Fruit fly (Drosophila melanogaster) whole organism, embryonic: ENCODE results near the gene rho-5.

ENCODE experiments used
- Ada2b ChIP-seq: fragments of 200-800 bp; sonication (Bioruptor generic); IDR thresholded peaks from 2 replicates; pipeline ENCODE4 v1.3.6; 2022; ENCODE audit warnings: missing biosample characterization, missing genetic modification characterization
- Blimp-1 ChIP-seq: fragments of 200-800 bp; sonication (Bioruptor generic); optimal IDR thresholded peaks from 3 replicates; lab custom pipeline; 2018; ENCODE audit warnings: missing biosample characterization, missing genetic modification characterization, mild to moderate bottlenecking, moderate library complexity, missing genetic modification reagents
- CG10209 ChIP-seq: fragments of 200-800 bp; sonication (Bioruptor generic); optimal IDR thresholded peaks from 3 replicates; lab custom pipeline; 2017; ENCODE audit warnings: missing biosample characterization, mild to moderate bottlenecking, missing genetic modification characterization, missing genetic modification reagents
- CG11504 ChIP-seq: fragments of 200-800 bp; sonication (Bioruptor generic); optimal IDR thresholded peaks from 3 replicates; lab custom pipeline; 2019; ENCODE audit warnings: missing biosample characterization, mild to moderate bottlenecking, missing genetic modification characterization, moderate library complexity
- CG11723 ChIP-seq: fragments of 200-800 bp; sonication (Bioruptor generic); optimal IDR thresholded peaks from 2 replicates; lab custom pipeline; 2017; ENCODE audit warnings: missing biosample characterization, mild to moderate bottlenecking, missing genetic modification characterization
- CG14014 ChIP-seq: fragments of 200-800 bp; sonication (Bioruptor generic); IDR thresholded peaks from 2 replicates; pipeline ENCODE4 v1.3.6; 2022; ENCODE audit warnings: missing biosample characterization, missing genetic modification characterization
- CG15073 ChIP-seq: fragments of 200-800 bp; sonication (Bioruptor generic); optimal IDR thresholded peaks from 2 replicates; lab custom pipeline; 2016; ENCODE audit warnings: missing biosample characterization, missing genetic modification characterization
- CG1529 ChIP-seq: fragments of 200-800 bp; sonication (Bioruptor generic); optimal IDR thresholded peaks from 3 replicates; lab custom pipeline; 2018; ENCODE audit warnings: missing biosample characterization, missing genetic modification characterization
- CG15514 ChIP-seq: fragments of 200-800 bp; sonication (Bioruptor generic); optimal IDR thresholded peaks from 3 replicates; lab custom pipeline; 2017; ENCODE audit warnings: missing biosample characterization, missing genetic modification characterization, mild to moderate bottlenecking, moderate library complexity, missing genetic modification reagents
- CG16815 ChIP-seq: fragments of 200-800 bp; sonication (Bioruptor generic); optimal IDR thresholded peaks from 3 replicates; lab custom pipeline; 2017; ENCODE audit warnings: missing biosample characterization, mild to moderate bottlenecking, missing genetic modification characterization
- CG17359 ChIP-seq: fragments of 200-800 bp; sonication (Bioruptor generic); optimal IDR thresholded peaks from 3 replicates; lab custom pipeline; 2018; ENCODE audit warnings: missing biosample characterization, mild to moderate bottlenecking, missing genetic modification characterization, moderate library complexity
- CG18764 ChIP-seq: fragments of 200-800 bp; sonication (Bioruptor generic); optimal IDR thresholded peaks from 3 replicates; lab custom pipeline; 2016; ENCODE audit warnings: missing biosample characterization, missing genetic modification characterization
- CG32767 ChIP-seq: fragments of 200-800 bp; sonication (Bioruptor generic); IDR thresholded peaks from 2 replicates; pipeline ENCODE4 v1.3.6; 2022; ENCODE audit warnings: missing biosample characterization, missing genetic modification characterization
- CG3281 ChIP-seq: fragments of 200-800 bp; sonication (Bioruptor generic); optimal IDR thresholded peaks from 3 replicates; lab custom pipeline; 2017; ENCODE audit warnings: missing biosample characterization, mild to moderate bottlenecking, missing genetic modification characterization
- CG34422 ChIP-seq: fragments of 200-800 bp; sonication (Bioruptor generic); IDR thresholded peaks from 3 replicates; pipeline ENCODE4 v1.3.6; 2022; ENCODE audit warnings: missing biosample characterization, missing genetic modification characterization
- CG6254 ChIP-seq: fragments of 200-800 bp; sonication (Bioruptor generic); optimal IDR thresholded peaks from 3 replicates; lab custom pipeline; 2017; ENCODE audit warnings: mild to moderate bottlenecking, missing biosample characterization, missing genetic modification reagents, missing genetic modification characterization
- CG6813 ChIP-seq: fragments of 200-800 bp; sonication (Bioruptor generic); optimal IDR thresholded peaks from 2 replicates; lab custom pipeline; 2017; ENCODE audit warnings: missing biosample characterization, missing genetic modification characterization, mild to moderate bottlenecking, moderate library complexity, missing genetic modification reagents
- CG9437 ChIP-seq: fragments of 200-800 bp; sonication (Bioruptor generic); optimal IDR thresholded peaks from 2 replicates; lab custom pipeline; 2018; ENCODE audit warnings: missing biosample characterization, mild to moderate bottlenecking, missing genetic modification characterization
- CG9727 ChIP-seq: fragments of 200-800 bp; sonication (Bioruptor generic); optimal IDR thresholded peaks from 3 replicates; lab custom pipeline; 2017; ENCODE audit warnings: missing biosample characterization, mild to moderate bottlenecking, missing genetic modification characterization
- Dek ChIP-seq: fragments of 200-800 bp; sonication (Bioruptor generic); optimal IDR thresholded peaks from 3 replicates; lab custom pipeline; 2019; ENCODE audit warnings: missing biosample characterization, mild to moderate bottlenecking, missing genetic modification characterization, moderate library complexity
- Doc3 ChIP-seq: fragments of 200-800 bp; sonication (Bioruptor generic); IDR thresholded peaks from 3 replicates; pipeline ENCODE4 v1.3.6; 2022; ENCODE audit warnings: missing biosample characterization, missing genetic modification characterization; ENCODE audit not compliant: partially characterized antibody
- Ets97D ChIP-seq: fragments of 200-800 bp; sonication (Bioruptor generic); optimal IDR thresholded peaks from 3 replicates; lab custom pipeline; 2016; ENCODE audit warnings: missing biosample characterization, missing genetic modification characterization
- H15 ChIP-seq: fragments of 200-800 bp; sonication (Bioruptor generic); IDR thresholded peaks from 3 replicates; pipeline ENCODE4 v1.3.6; 2022; ENCODE audit warnings: missing biosample characterization, missing genetic modification characterization
- HmgD ChIP-seq: fragments of 200-800 bp; sonication (Bioruptor generic); optimal IDR thresholded peaks from 3 replicates; lab custom pipeline; 2016; ENCODE audit warnings: missing biosample characterization, missing genetic modification characterization
- Hmx ChIP-seq: fragments of 200-800 bp; sonication (Bioruptor generic); optimal IDR thresholded peaks from 2 replicates; lab custom pipeline; 2016; ENCODE audit warnings: missing biosample characterization, missing genetic modification characterization
- Max ChIP-seq: fragments of 200-800 bp; sonication (Bioruptor generic); optimal IDR thresholded peaks from 2 replicates; lab custom pipeline; 2016; ENCODE audit warnings: missing biosample characterization, mild to moderate bottlenecking, missing genetic modification characterization
- NC2β ChIP-seq: fragments of 200-800 bp; sonication (Bioruptor generic); optimal IDR thresholded peaks from 2 replicates; lab custom pipeline; 2016; ENCODE audit warnings: missing biosample characterization, missing genetic modification characterization
- NFAT ChIP-seq: fragments of 200-800 bp; sonication (Bioruptor generic); IDR thresholded peaks from 2 replicates; pipeline ENCODE4 v1.3.6; 2022; ENCODE audit warnings: missing biosample characterization, missing genetic modification characterization
- Rx ChIP-seq: fragments of 200-800 bp; sonication (Bioruptor generic); IDR thresholded peaks from 2 replicates; pipeline ENCODE4 v1.3.6; 2022; ENCODE audit warnings: missing biosample characterization, missing genetic modification characterization
- Sox100B ChIP-seq: fragments of 200-800 bp; sonication (Bioruptor generic); optimal IDR thresholded peaks from 3 replicates; lab custom pipeline; 2018; ENCODE audit warnings: missing biosample characterization, mild to moderate bottlenecking, missing genetic modification characterization
- Trl ChIP-seq, 3 experiments: fragments of >200 bp in 2 of 3; fragments of 200-800 bp in 1 of 3; sonication (Bioruptor generic) in 1 of 3; optimal IDR thresholded peaks; 2 replicates in 1 of 3; 3 replicates in 2 of 3; lab custom pipeline; 2016 to 2017; ENCODE audit warnings: missing biosample characterization in 1 of 3, missing genetic modification characterization in 1 of 3
- bab2 ChIP-seq: fragments of 200-800 bp; sonication (Bioruptor generic); optimal IDR thresholded peaks from 2 replicates; lab custom pipeline; 2016; ENCODE audit warnings: missing biosample characterization, missing genetic modification characterization
- br ChIP-seq: fragments of >200 bp; optimal IDR thresholded peaks from 2 replicates; lab custom pipeline; 2017
- cato ChIP-seq: fragments of 200-800 bp; sonication (Bioruptor generic); optimal IDR thresholded peaks from 2 replicates; lab custom pipeline; 2016; ENCODE audit warnings: missing biosample characterization, missing genetic modification characterization, borderline replicate concordance
- ci ChIP-seq: fragments of 200-800 bp; sonication (Bioruptor generic); IDR thresholded peaks from 3 replicates; pipeline ENCODE4 v1.3.6; 2022; ENCODE audit warnings: missing biosample characterization, missing genetic modification characterization
- corto ChIP-seq: fragments of 200-800 bp; sonication (Bioruptor generic); optimal IDR thresholded peaks from 2 replicates; lab custom pipeline; 2016; ENCODE audit warnings: missing biosample characterization, mild to moderate bottlenecking, missing genetic modification characterization, moderate library complexity
- crol ChIP-seq: fragments of 200-800 bp; sonication (Bioruptor generic); IDR thresholded peaks from 2 replicates; pipeline ENCODE4 v1.3.6; 2022; ENCODE audit warnings: missing biosample characterization, missing genetic modification characterization
- dmrt99B ChIP-seq: fragments of 200-800 bp; sonication (Bioruptor generic); optimal IDR thresholded peaks from 2 replicates; lab custom pipeline; 2018; ENCODE audit warnings: missing biosample characterization, mild to moderate bottlenecking, missing genetic modification characterization, moderate library complexity
- ems ChIP-seq: fragments of 200-800 bp; sonication (Bioruptor generic); optimal IDR thresholded peaks from 3 replicates; lab custom pipeline; 2016; ENCODE audit warnings: missing biosample characterization, missing genetic modification characterization
- fd64A ChIP-seq: fragments of 200-800 bp; sonication (Bioruptor generic); optimal IDR thresholded peaks from 3 replicates; lab custom pipeline; 2018; ENCODE audit warnings: missing biosample characterization, mild to moderate bottlenecking, missing genetic modification characterization
- grau ChIP-seq: fragments of 200-800 bp; optimal IDR thresholded peaks from 3 replicates; lab custom pipeline; 2019; ENCODE audit warnings: missing biosample characterization, mild to moderate bottlenecking, missing genetic modification characterization, moderate library complexity
- grn ChIP-seq: fragments of 200-800 bp; sonication (Bioruptor generic); optimal IDR thresholded peaks from 3 replicates; lab custom pipeline; 2017; ENCODE audit warnings: missing biosample characterization, missing genetic modification characterization
- gsb ChIP-seq: fragments of 200-800 bp; sonication (Bioruptor generic); IDR thresholded peaks from 2 replicates; pipeline ENCODE4 v1.3.6; 2022; ENCODE audit warnings: missing biosample characterization, missing genetic modification characterization
- hbn ChIP-seq: fragments of 200-800 bp; sonication (Bioruptor generic); IDR thresholded peaks from 2 replicates; pipeline ENCODE4 v1.3.6; 2022; ENCODE audit warnings: missing biosample characterization, missing genetic modification characterization; ENCODE audit not compliant: partially characterized antibody
- jigr1 ChIP-seq: fragments of 200-800 bp; sonication (Bioruptor generic); IDR thresholded peaks from 3 replicates; pipeline ENCODE4 v1.3.6; 2022; ENCODE audit warnings: missing biosample characterization, missing genetic modification characterization
- luna ChIP-seq: fragments of 200-800 bp; sonication (Bioruptor generic); optimal IDR thresholded peaks from 2 replicates; lab custom pipeline; 2016; ENCODE audit warnings: missing biosample characterization, missing genetic modification characterization
- pros ChIP-seq: fragments of 200-800 bp; sonication (Bioruptor generic); optimal IDR thresholded peaks from 3 replicates; lab custom pipeline; 2019; ENCODE audit warnings: missing biosample characterization, mild to moderate bottlenecking, missing genetic modification characterization, moderate library complexity
- sd ChIP-seq: fragments of 200-800 bp; sonication (Bioruptor generic); optimal IDR thresholded peaks from 3 replicates; lab custom pipeline; 2018; ENCODE audit warnings: missing biosample characterization, mild to moderate bottlenecking, missing genetic modification characterization, moderate library complexity
- sens ChIP-seq: fragments of 200-800 bp; sonication (Bioruptor generic); peaks from one replicate; lab custom pipeline; 2016; ENCODE audit warnings: missing biosample characterization, missing genetic modification characterization
- so ChIP-seq: fragments of 200-800 bp; sonication (Bioruptor generic); IDR thresholded peaks from 3 replicates; pipeline ENCODE4 v1.3.6; 2022; ENCODE audit warnings: missing biosample characterization, missing genetic modification characterization
- vfl ChIP-seq: fragments of 200-800 bp; sonication (Bioruptor generic); optimal IDR thresholded peaks from 2 replicates; lab custom pipeline; 2016; ENCODE audit warnings: missing biosample characterization, missing genetic modification characterization

Gene rho-5

dm6 chr2L:10321036-10321583 is 52.6 kb downstream of the rho-5 start (continued):
- TF ChIP-seq ems = no peak
- no peak for TF ChIP-seq Max
- peak; percentile 72; the same call in 2 of the 3 replicates for TF ChIP-seq Doc3 (GFP tag; lab: Robert Waterston, UW)
- no peak for TF ChIP-seq ci (GFP tag; lab: Robert Waterston, UW)
- TF ChIP-seq Trl (optimal IDR thresholded peaks at IDR 0.05; lab: Kevin White, UChicago) = no peak
- TF ChIP-seq Trl (GFP tag; optimal IDR thresholded peaks at IDR 0.05; lab: Kevin White, UChicago) = no peak
- TF ChIP-seq CG18764 (GFP tag; lab: Kevin White, UChicago) = no peak
- no peak for TF ChIP-seq luna (GFP tag; lab: Kevin White, UChicago)
- TF ChIP-seq CG6254 (GFP tag; lab: Kevin White, UChicago) = peak; percentile 1
- no peak for TF ChIP-seq CG1529
- no peak for TF ChIP-seq so
- TF ChIP-seq dmrt99B (tag; lab: Kevin White, UChicago) = no peak
- no peak for TF ChIP-seq HmgD (GFP tag; lab: Kevin White, UChicago)
- TF ChIP-seq CG6813 (GFP tag; lab: Kevin White, UChicago) = no peak
- no peak for TF ChIP-seq NFAT
- TF ChIP-seq hbn (GFP tag; lab: Robert Waterston, UW) = no peak; the same call in none of the 2 replicates
- TF ChIP-seq CG17359 = no peak
- peak; percentile 7 for TF ChIP-seq CG11723 (GFP tag; lab: Kevin White, UChicago)
- TF ChIP-seq H15 (GFP tag; lab: Robert Waterston, UW) = 0 out of 3 replicates have a peak, but pooled peaks have one; percentile 10
- TF ChIP-seq CG11504 (tag; lab: Kevin White, UChicago) = no peak
- no peak for TF ChIP-seq NC2β (GFP tag; lab: Kevin White, UChicago)
- peak; percentile 7 for TF ChIP-seq CG10209
- TF ChIP-seq CG15073 (GFP tag; lab: Kevin White, UChicago) = no peak
- TF ChIP-seq CG14014 (GFP tag; lab: Robert Waterston, UW) = 0 out of 2 replicates have a peak, but pooled peaks have one; percentile 34
- TF ChIP-seq CG34422 (GFP tag; lab: Robert Waterston, UW) = no peak
- peak; percentile 49 for TF ChIP-seq CG3281 (GFP tag; lab: Kevin White, UChicago)
- peak; percentile 40 for TF ChIP-seq grn
- no peak for TF ChIP-seq grau (tag; lab: Kevin White, UChicago)
- TF ChIP-seq Ada2b (GFP tag; lab: Robert Waterston, UW) = no peak
- TF ChIP-seq Ets97D (GFP tag; lab: Kevin White, UChicago) = no peak
- peak; percentile 6 for TF ChIP-seq CG15514 (GFP tag; lab: Kevin White, UChicago)
- no peak for TF ChIP-seq Dek (tag; lab: Kevin White, UChicago)
- no peak for TF ChIP-seq Hmx (GFP tag; lab: Kevin White, UChicago)
- TF ChIP-seq bab2 (GFP tag; lab: Kevin White, UChicago) = no peak
- TF ChIP-seq Rx (GFP tag; lab: Robert Waterston, UW) = no peak
- peak; percentile 33 for TF ChIP-seq Sox100B (GFP tag; lab: Kevin White, UChicago)
- peak; percentile 7 for TF ChIP-seq CG9437 (GFP tag; lab: Kevin White, UChicago)
- no peak for TF ChIP-seq corto
- no peak for TF ChIP-seq sd
- no peak for TF ChIP-seq pros (GFP tag; lab: Kevin White, UChicago)
- TF ChIP-seq cato (GFP tag; lab: Kevin White, UChicago) = no peak
- no peak for TF ChIP-seq fd64A (GFP tag; lab: Kevin White, UChicago)
- no peak for TF ChIP-seq CG16815 (GFP tag; lab: Kevin White, UChicago)
- TF ChIP-seq sens = peak; percentile 57
- no peak for TF ChIP-seq vfl
- TF ChIP-seq br (lab: Kevin White, UChicago) = no peak
- no peak for TF ChIP-seq crol
- no peak for TF ChIP-seq gsb (GFP tag; lab: Robert Waterston, UW)
- TF ChIP-seq CG9727 (GFP tag; lab: Kevin White, UChicago) = peak; percentile 17
- TF ChIP-seq jigr1 (GFP tag; lab: Robert Waterston, UW) = no peak
- TF ChIP-seq CG32767 (GFP tag; lab: Robert Waterston, UW) = no peak
- TF ChIP-seq Blimp-1 (GFP tag; lab: Kevin White, UChicago) = no peak
